Fruit fly (Drosophila melanogaster): Measurements from ENCODE around the gene CG42821.

Gene CG42821

dm6 chr3R:17406411-17406810, 6.5 kb upstream of the CG42821 start, which contains the start of the genes CG42824 and CG42798 (continued):
- no peak for TF ChIP-seq scrt (GFP tag; optimal IDR thresholded peaks at IDR 0.05)
- TF ChIP-seq Nf-YB (GFP tag; optimal IDR thresholded peaks at IDR 0.05) = no peak
- no peak for TF ChIP-seq cad (GFP tag; optimal IDR thresholded peaks at IDR 0.05)
- no peak for TF ChIP-seq Camta (GFP tag; optimal IDR thresholded peaks at IDR 0.05)
- no peak for TF ChIP-seq CG32772 (GFP tag; IDR thresholded peaks at IDR 0.05)

DNA sequence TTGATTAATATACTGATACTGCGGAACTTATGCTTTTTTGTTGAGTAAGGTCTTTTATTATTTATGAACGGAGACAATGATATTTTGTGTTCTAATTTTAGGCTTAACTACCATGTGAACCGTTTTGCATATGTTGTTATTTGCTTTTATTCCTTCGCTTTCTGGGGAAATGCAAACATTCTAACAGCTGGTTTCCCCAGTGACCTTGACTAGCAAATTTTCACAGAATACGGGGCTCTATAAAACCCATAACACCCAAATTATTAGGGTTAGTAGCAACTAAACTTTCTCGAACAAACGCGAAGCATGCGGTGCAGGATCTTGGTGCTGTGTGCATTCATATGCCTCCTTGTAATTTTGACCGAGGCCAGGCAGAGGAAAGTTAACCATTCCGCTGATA, 5.3 kb upstream of the CG42821 start, which contains the start of gene CG17283:
Gene CG17283, plus strand, starts transcription at position 301 of the 400 bp plus-strand sequence.
- no peak for TF ChIP-seq sens-2 (GFP tag; IDR thresholded peaks at IDR 0.05)
- no peak for TF ChIP-seq Xrp1 (GFP tag; IDR thresholded peaks at IDR 0.05)
- TF ChIP-seq run (tag; optimal IDR thresholded peaks at IDR 0.05) = no peak
- TF ChIP-seq lmd (GFP tag; IDR thresholded peaks at IDR 0.05) = no peak
- no peak for TF ChIP-seq CG8924 (tag; optimal IDR thresholded peaks at IDR 0.05)
- TF ChIP-seq Mad (GFP tag; optimal IDR thresholded peaks at IDR 0.05) = no peak
- TF ChIP-seq inv (GFP tag; IDR thresholded peaks at IDR 0.05; ENCODE audit: partially characterized antibody) = no peak

dm6 chr3R:17409319-17409718, 3.6 kb upstream of the CG42821 start, which contains the start of gene CG5860:
Gene CG5860 (plus strand): TSS chr3R:17409619.
- TF ChIP-seq Side (GFP tag; optimal IDR thresholded peaks at IDR 0.05) = no peak
- no peak for TF ChIP-seq Sox100B (GFP tag; optimal IDR thresholded peaks at IDR 0.05)
- no peak for TF ChIP-seq sens (GFP tag)
- TF ChIP-seq Gug (GFP tag; IDR thresholded peaks at IDR 0.05) = no peak
- TF ChIP-seq jigr1 (GFP tag; IDR thresholded peaks at IDR 0.05) = no peak

- TF ChIP-seq CG31365 (tag; optimal IDR thresholded peaks at IDR 0.05) (no peak), fd3F (GFP tag; optimal IDR thresholded peaks at IDR 0.05) (no peak), CHES-1-like (GFP tag; optimal IDR thresholded peaks at IDR 0.05) (no peak), CG13296 (GFP tag; optimal IDR thresholded peaks at IDR 0.05) (no peak), ERR (GFP tag; optimal IDR thresholded peaks at IDR 0.05) (no peak), HLH54F (GFP tag; optimal IDR thresholded peaks at IDR 0.05) (no peak), Fer3 (tag; optimal IDR thresholded peaks at IDR 0.05) (no peak), NFAT (GFP tag; IDR thresholded peaks at IDR 0.05) (no peak), eve (GFP tag; optimal IDR thresholded peaks at IDR 0.05) (no peak), sens (GFP tag) (no peak), HLHmδ (GFP tag; optimal IDR thresholded peaks at IDR 0.05) (no peak)
These were observed 2.1 kb upstream of the CG42821 start, which contains the start of gene CG5863 for dm6 chr3R:17410808-17411207. Gene CG5863 (plus strand): TSS chr3R:17411108.

DNA sequence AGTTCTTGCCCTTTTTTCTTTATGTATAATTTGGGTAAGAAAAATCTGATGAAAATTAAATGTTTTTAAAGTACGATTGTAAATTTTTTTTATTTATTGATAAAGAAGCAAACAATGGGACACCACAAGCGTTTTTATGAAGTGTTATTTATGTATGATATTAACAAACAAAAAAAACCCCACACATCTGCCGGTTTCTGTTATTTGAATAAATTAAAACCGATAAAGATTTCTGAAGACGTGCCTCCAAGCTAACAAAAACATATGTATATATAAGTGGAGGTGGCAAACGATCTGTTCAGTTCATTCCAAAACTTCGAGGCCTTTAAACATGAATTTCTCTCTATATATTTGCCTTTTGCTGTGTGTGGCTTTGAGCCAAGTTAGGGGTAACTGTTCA, 724 bp downstream of the CG42821 start, which contains the start of gene CG42822:
Gene CG42822, plus strand, starts transcription at position 301 of the 400 bp plus-strand sequence.
- TF ChIP-seq hbn (GFP tag; IDR thresholded peaks at IDR 0.05; ENCODE audit: partially characterized antibody) = no peak
- no peak for TF ChIP-seq abd-A (tag; optimal IDR thresholded peaks at IDR 0.05)
- TF ChIP-seq Jarid2 (GFP tag; optimal IDR thresholded peaks at IDR 0.05) = no peak
- TF ChIP-seq schlank (tag; optimal IDR thresholded peaks at IDR 0.05) = no peak
- TF ChIP-seq CG11695 (GFP tag; IDR thresholded peaks at IDR 0.05) = no peak
- no peak for TF ChIP-seq Myb (GFP tag; optimal IDR thresholded peaks at IDR 0.05)
- no peak for TF ChIP-seq Lim3 (GFP tag; IDR thresholded peaks at IDR 0.05)
- TF ChIP-seq CG34376 (GFP tag; optimal IDR thresholded peaks at IDR 0.05) = no peak

Measured in whole organism, embryonic.